Worm (Caenorhabditis elegans) whole organism, young adult: ENCODE results near the gene F02C12.1.
"Not testable (repeated sequence)": the region's sequence is repeated elsewhere in the genome, so short reads cannot be mapped to it uniquely, and the experiment has no call there.

ENCODE experiments used
- C06A6.2 ChIP-seq: fragments of 200-800 bp; sonication (Bioruptor generic); conservative IDR thresholded peaks from 2 replicates; pipeline ENCODE4 v1.3.6; 2022; ENCODE audit warnings: missing genetic modification characterization, missing compliant biosample characterization
- D2030.7 ChIP-seq: fragments of 200-800 bp; sonication (Bioruptor generic); IDR thresholded peaks from 2 replicates; pipeline ENCODE4 v1.3.6; 2022; ENCODE audit warnings: missing genetic modification reagents, missing genetic modification characterization, missing compliant biosample characterization
- F57A8.1 ChIP-seq: fragments of 200-800 bp; sonication (Bioruptor generic); optimal IDR thresholded peaks from 2 replicates; lab custom pipeline; 2018; ENCODE audit warnings: mild to moderate bottlenecking, missing genetic modification characterization, moderate library complexity, missing compliant biosample characterization
- F57C9.4 ChIP-seq: sonication (generic microtip); optimal IDR thresholded peaks from 2 replicates; lab custom pipeline; 2017; ENCODE audit warnings: mild to moderate bottlenecking, missing genetic modification characterization, missing compliant biosample characterization
- ama-1 ChIP-seq, 3 experiments: fragments of 150-350 bp in 1 of 3; sonication (generic microtip) in 2 of 3; optimal IDR thresholded peaks; 2 replicates each; lab custom pipeline; 2014 to 2018; ENCODE audit warnings: missing biosample characterization in 2 of 3, missing genetic modification characterization in 2 of 3, missing genetic modification reagents in 2 of 3
- atf-7 ChIP-seq: sonication (generic microtip); optimal IDR thresholded peaks from 2 replicates; lab custom pipeline; 2017; ENCODE audit warnings: mild to moderate bottlenecking, missing genetic modification characterization, missing compliant biosample characterization
- attf-5 ChIP-seq: fragments of 200-800 bp; sonication (Bioruptor generic); optimal IDR thresholded peaks from 2 replicates; lab custom pipeline; 2018; ENCODE audit warnings: mild to moderate bottlenecking, missing genetic modification characterization, missing compliant biosample characterization
- ceh-100 ChIP-seq: fragments of 200-800 bp; sonication (Bioruptor generic); IDR thresholded peaks from 2 replicates; pipeline ENCODE4 v1.3.6; 2022; ENCODE audit warnings: missing genetic modification reagents, missing genetic modification characterization, missing compliant biosample characterization
- ceh-79 ChIP-seq: sonication (generic microtip); optimal IDR thresholded peaks from 2 replicates; lab custom pipeline; 2017; ENCODE audit warnings: mild to moderate bottlenecking, missing genetic modification characterization, missing compliant biosample characterization
- ceh-91 ChIP-seq: fragments of 200-800 bp; sonication (Bioruptor generic); IDR thresholded peaks from 2 replicates; pipeline ENCODE4 v1.3.6; 2022; ENCODE audit warnings: missing genetic modification reagents, missing genetic modification characterization, missing compliant biosample characterization
- efl-1 ChIP-seq: fragments of 150-350 bp; optimal IDR thresholded peaks from 2 replicates; lab custom pipeline; 2014; ENCODE audit warnings: missing biosample characterization, missing genetic modification reagents, missing genetic modification characterization
- ets-4 ChIP-seq: fragments of 200-800 bp; sonication (Bioruptor generic); optimal IDR thresholded peaks from 2 replicates; lab custom pipeline; 2018; ENCODE audit warnings: mild to moderate bottlenecking, missing genetic modification characterization, missing compliant biosample characterization
- gei-17 ChIP-seq: fragments of 200-800 bp; sonication (Bioruptor generic); optimal IDR thresholded peaks from 2 replicates; lab custom pipeline; 2018; ENCODE audit warnings: mild to moderate bottlenecking, missing genetic modification characterization, missing compliant biosample characterization
- hlh-12 ChIP-seq: sonication (generic microtip); optimal IDR thresholded peaks from 2 replicates; lab custom pipeline; 2016; ENCODE audit warnings: missing genetic modification characterization, missing compliant biosample characterization
- let-526 ChIP-seq: fragments of 200-800 bp; sonication (Bioruptor generic); IDR thresholded peaks from 2 replicates; pipeline ENCODE4 v1.3.6; 2022; ENCODE audit warnings: missing genetic modification reagents, missing genetic modification characterization, missing compliant biosample characterization
- madf-10 ChIP-seq: sonication (generic microtip); optimal IDR thresholded peaks from 2 replicates; lab custom pipeline; 2016; ENCODE audit warnings: mild to moderate bottlenecking, missing genetic modification characterization, missing compliant biosample characterization
- mxl-1 ChIP-seq: sonication (generic microtip); optimal IDR thresholded peaks from 2 replicates; lab custom pipeline; 2016; ENCODE audit warnings: missing genetic modification characterization, missing compliant biosample characterization
- nhr-27 ChIP-seq: fragments of 200-800 bp; sonication (Bioruptor generic); optimal IDR thresholded peaks from 2 replicates; lab custom pipeline; 2018; ENCODE audit warnings: mild to moderate bottlenecking, missing genetic modification characterization, moderate library complexity, missing compliant biosample characterization

Gene F02C12.1

DNA sequence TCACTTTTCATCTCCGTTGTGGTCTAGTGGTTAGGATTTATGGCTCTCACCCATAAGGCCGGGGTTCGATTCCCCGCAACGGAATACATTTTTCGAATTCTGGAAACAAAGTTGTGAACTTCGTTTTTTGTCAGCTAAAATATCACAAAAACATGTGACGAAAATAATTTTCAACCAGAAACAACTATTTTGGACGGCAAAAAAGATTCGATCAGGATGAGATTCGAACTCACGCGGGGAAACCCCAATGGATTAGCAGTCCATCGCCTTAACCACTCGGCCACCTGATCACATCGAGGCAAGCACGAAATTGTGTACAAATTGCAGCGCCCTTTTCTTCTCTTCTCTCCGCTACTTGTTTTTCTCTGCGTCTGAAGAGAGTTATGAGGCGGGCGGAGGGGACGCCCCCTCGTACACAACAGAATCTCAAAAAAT, 46.8 kb downstream of the F02C12.1 start (continued):
- TF ChIP-seq D2030.7 (GFP tag; lab: Robert Waterston, UW) = peak; percentile 91
- peak; percentile 74 for TF ChIP-seq attf-5 (GFP tag; lab: Kevin White, UChicago)
- peak; percentile 84 for TF ChIP-seq hlh-12 (tag; lab: Kevin White, UChicago)
- peak; percentile 78 for TF ChIP-seq F57A8.1 (GFP tag; lab: Kevin White, UChicago)
- TF ChIP-seq ceh-79 (tag; lab: Kevin White, UChicago) = peak; percentile 19
- TF ChIP-seq ets-4 (GFP tag; lab: Kevin White, UChicago) = peak; percentile 60
- peak; percentile 89 for TF ChIP-seq mxl-1 (tag; lab: Kevin White, UChicago)
- peak; percentile 79 for TF ChIP-seq gei-17 (GFP tag; lab: Kevin White, UChicago)
- not testable (repeated sequence) for TF ChIP-seq ama-1 (optimal IDR thresholded peaks at IDR 0.05; lab: Kevin White, UChicago)
- peak; percentile 38 to 46 for TF ChIP-seq ama-1 (GFP tag; optimal IDR thresholded peaks at IDR 0.05; lab: Kevin White, UChicago)
- 0 out of 2 replicates have a peak, but pooled peaks have one; percentile 37 for TF ChIP-seq ceh-91 (GFP tag; lab: Robert Waterston, UW)
- TF ChIP-seq C06A6.2 (GFP tag; lab: Robert Waterston, UW) = 0 out of 2 replicates have a peak, but pooled peaks have one; percentile 21
- peak; percentile 80 for TF ChIP-seq atf-7 (tag; lab: Kevin White, UChicago)
- TF ChIP-seq, all 124 proteins: peak for 86; not testable (repeated sequence) for 38

DNA sequence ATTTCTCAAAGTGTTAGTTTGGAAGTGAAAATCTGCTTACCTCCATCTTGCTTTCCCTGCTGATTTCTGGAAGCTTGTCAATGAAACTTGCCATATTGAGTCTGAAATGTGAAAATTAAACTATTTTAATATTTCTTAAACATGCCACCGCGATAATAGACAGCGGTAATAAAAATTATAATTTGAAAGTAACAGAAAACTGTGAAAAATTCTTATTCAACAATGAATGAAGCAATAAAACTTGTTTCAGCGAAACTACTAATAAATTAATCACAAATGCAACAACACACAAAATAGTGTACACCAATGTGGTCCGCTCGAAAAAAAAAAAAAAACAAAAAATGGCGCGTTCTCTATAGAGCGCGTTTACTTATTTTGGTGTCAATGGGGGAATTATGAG, 49.7 kb downstream of the F02C12.1 start, which contains the start of gene F02D10.6:
TSS of gene F02D10.6 (minus strand) at position 101 of the 400 bp plus-strand sequence.
- TF ChIP-seq let-526 (GFP tag; lab: Robert Waterston, UW) (no peak), efl-1 (peak; percentile 14), madf-10 (tag; lab: Kevin White, UChicago) (no peak), F57C9.4 (no peak), ceh-100 (GFP tag; lab: Robert Waterston, UW) (no peak), nhr-27 (tag; lab: Kevin White, UChicago) (no peak)
